Fruit fly (Drosophila melanogaster) whole organism, adult: Measurements from ENCODE around the gene kni.

Source experiments
- CG11617 ChIP-seq: fragments of 200-800 bp; sonication (Bioruptor generic); optimal IDR thresholded peaks from 2 replicates; lab custom pipeline; 2017; ENCODE audit warnings: mild to moderate bottlenecking, missing biosample characterization, missing genetic modification reagents, missing genetic modification characterization
- CG12768 ChIP-seq: fragments of 200-800 bp; sonication (Bioruptor generic); optimal IDR thresholded peaks from 2 replicates; lab custom pipeline; 2017; ENCODE audit warnings: missing biosample characterization, missing genetic modification characterization, mild to moderate bottlenecking, moderate library complexity, missing genetic modification reagents
- CG14711 ChIP-seq: fragments of 200-800 bp; sonication (Bioruptor generic); optimal IDR thresholded peaks from 2 replicates; lab custom pipeline; 2018; ENCODE audit warnings: missing biosample characterization, mild to moderate bottlenecking, missing genetic modification characterization, moderate library complexity
- CG1620 ChIP-seq: fragments of 200-800 bp; sonication (Bioruptor generic); optimal IDR thresholded peaks from 2 replicates; lab custom pipeline; 2016; ENCODE audit warnings: missing biosample characterization, missing genetic modification characterization
- CG33017 ChIP-seq: fragments of 200-800 bp; sonication (Bioruptor generic); optimal IDR thresholded peaks from 2 replicates; lab custom pipeline; 2018; ENCODE audit warnings: missing biosample characterization, mild to moderate bottlenecking, missing genetic modification characterization, moderate library complexity
- CG5204 ChIP-seq: fragments of 200-800 bp; sonication (Bioruptor generic); optimal IDR thresholded peaks from 2 replicates; lab custom pipeline; 2016; ENCODE audit warnings: missing biosample characterization, missing genetic modification characterization
- CG7045 ChIP-seq: fragments of 200-800 bp; sonication (Bioruptor generic); optimal IDR thresholded peaks from 2 replicates; lab custom pipeline; 2017; ENCODE audit warnings: missing biosample characterization, mild to moderate bottlenecking, missing genetic modification characterization
- CG7101 ChIP-seq: fragments of 200-800 bp; sonication (Bioruptor generic); optimal IDR thresholded peaks from 2 replicates; lab custom pipeline; 2018; ENCODE audit warnings: missing biosample characterization, mild to moderate bottlenecking, missing genetic modification characterization, moderate library complexity
- Clk ChIP-seq: fragments of 200-800 bp; sonication (Bioruptor generic); optimal IDR thresholded peaks from 2 replicates; lab custom pipeline; 2017; ENCODE audit warnings: missing biosample characterization, missing genetic modification characterization
- Crg-1 ChIP-seq: fragments of 200-800 bp; sonication (Bioruptor generic); optimal IDR thresholded peaks from 2 replicates; lab custom pipeline; 2016; ENCODE audit warnings: missing biosample characterization, missing genetic modification characterization
- Hr96 ChIP-seq: fragments of 200-800 bp; sonication (Bioruptor generic); optimal IDR thresholded peaks from 2 replicates; lab custom pipeline; 2016; ENCODE audit warnings: missing biosample characterization, missing genetic modification characterization
- Mnt ChIP-seq: fragments of 200-800 bp; sonication (Bioruptor generic); optimal IDR thresholded peaks from 2 replicates; lab custom pipeline; 2016; ENCODE audit warnings: missing biosample characterization, mild to moderate bottlenecking, missing genetic modification characterization
- bab1 ChIP-seq: fragments of 200-800 bp; sonication (Bioruptor generic); optimal IDR thresholded peaks from 3 replicates; lab custom pipeline; 2019; ENCODE audit warnings: missing biosample characterization, mild to moderate bottlenecking, missing genetic modification characterization, moderate library complexity
- cic ChIP-seq: fragments of 200-800 bp; sonication (Bioruptor generic); optimal IDR thresholded peaks from 2 replicates; lab custom pipeline; 2017; ENCODE audit warnings: missing biosample characterization, mild to moderate bottlenecking, missing genetic modification characterization, moderate library complexity
- cnc ChIP-seq, 2 experiments: fragments of >200 bp; optimal IDR thresholded peaks; 2 replicates each; lab custom pipeline; 2017
- kay ChIP-seq: fragments of 200-800 bp; sonication (Bioruptor generic); peaks from one replicate; lab custom pipeline; 2016; ENCODE audit warnings: missing biosample characterization, missing genetic modification characterization, borderline replicate concordance
- ovo ChIP-seq: fragments of 200-800 bp; sonication (Bioruptor generic); optimal IDR thresholded peaks from 2 replicates; lab custom pipeline; 2016; ENCODE audit warnings: missing biosample characterization, missing genetic modification characterization
- pad ChIP-seq: fragments of 200-800 bp; sonication (Bioruptor generic); optimal IDR thresholded peaks from 3 replicates; lab custom pipeline; 2017; ENCODE audit warnings: missing biosample characterization, missing genetic modification characterization, mild to moderate bottlenecking, moderate library complexity, missing genetic modification reagents
- tj ChIP-seq: fragments of 200-800 bp; sonication (Bioruptor generic); optimal IDR thresholded peaks from 3 replicates; lab custom pipeline; 2017; ENCODE audit warnings: missing biosample characterization, mild to moderate bottlenecking, missing genetic modification characterization, moderate library complexity
- toe ChIP-seq: fragments of 200-800 bp; sonication (Bioruptor generic); optimal IDR thresholded peaks from 2 replicates; lab custom pipeline; 2016; ENCODE audit warnings: missing biosample characterization, missing genetic modification characterization

kni gene

dm6 chr3L:20673870-20674269, 21.3 kb downstream of the kni start:
- no peak for TF ChIP-seq bab1 (GFP tag; lab: Kevin White, UChicago)
- no peak for TF ChIP-seq toe (GFP tag; lab: Kevin White, UChicago)
- TF ChIP-seq pad (GFP tag; lab: Kevin White, UChicago), result no peak
- TF ChIP-seq Clk, result no peak
- no peak for TF ChIP-seq cnc (optimal IDR thresholded peaks at IDR 0.05; lab: Kevin White, UChicago)

dm6 chr3L:20672364-20672763, 22.8 kb downstream of the kni start:
- no peak for TF ChIP-seq toe (GFP tag; lab: Kevin White, UChicago)
- no peak for TF ChIP-seq CG1620 (GFP tag; lab: Kevin White, UChicago)
- TF ChIP-seq bab1 (GFP tag; lab: Kevin White, UChicago), result no peak
- no peak for TF ChIP-seq Crg-1 (GFP tag; lab: Kevin White, UChicago)
- TF ChIP-seq Hr96 (GFP tag; lab: Kevin White, UChicago), result no peak
- no peak for TF ChIP-seq tj (GFP tag; lab: Kevin White, UChicago)
- no peak for TF ChIP-seq cic (GFP tag; lab: Kevin White, UChicago)
- no peak for TF ChIP-seq CG7045 (GFP tag; lab: Kevin White, UChicago)
- TF ChIP-seq CG14711, result no peak
- TF ChIP-seq Mnt (GFP tag; lab: Kevin White, UChicago), result no peak

- no peak for TF ChIP-seq pad (GFP tag; lab: Kevin White, UChicago)
- no peak for TF ChIP-seq CG7101 (tag; lab: Kevin White, UChicago)
- no peak for TF ChIP-seq Crg-1 (GFP tag; lab: Kevin White, UChicago)
- TF ChIP-seq tj (GFP tag; lab: Kevin White, UChicago), result no peak
Measured at dm6 chr3L:20671659-20672058, 23.5 kb downstream of the kni start.

- TF ChIP-seq Crg-1 (GFP tag; lab: Kevin White, UChicago) (no peak), CG14711 (no peak), Hr96 (GFP tag; lab: Kevin White, UChicago) (no peak), CG7101 (tag; lab: Kevin White, UChicago) (no peak), pad (GFP tag; lab: Kevin White, UChicago) (no peak), Mnt (GFP tag; lab: Kevin White, UChicago) (no peak), CG33017 (tag; lab: Kevin White, UChicago) (no peak), Clk (no peak), cnc (optimal IDR thresholded peaks at IDR 0.05; lab: Kevin White, UChicago) (no peak), CG7045 (GFP tag; lab: Kevin White, UChicago) (no peak), toe (GFP tag; lab: Kevin White, UChicago) (no peak), kay (GFP tag; lab: Kevin White, UChicago) (no peak), CG12768 (GFP tag; lab: Kevin White, UChicago) (no peak), bab1 (GFP tag; lab: Kevin White, UChicago) (no peak), CG11617 (no peak), CG5204 (no peak), ovo (GFP tag; lab: Kevin White, UChicago) (no peak)
Measured at dm6 chr3L:20667408-20667807, 27.8 kb downstream of the kni start.

- no peak for TF ChIP-seq CG7045 (GFP tag; lab: Kevin White, UChicago)
- TF ChIP-seq kay (GFP tag; lab: Kevin White, UChicago), result no peak
- TF ChIP-seq CG14711, result no peak
- no peak for TF ChIP-seq Mnt (GFP tag; lab: Kevin White, UChicago)
- TF ChIP-seq Hr96 (GFP tag; lab: Kevin White, UChicago), result no peak
- no peak for TF ChIP-seq CG12768 (GFP tag; lab: Kevin White, UChicago)
- TF ChIP-seq CG5204, result no peak
- TF ChIP-seq CG33017 (tag; lab: Kevin White, UChicago), result no peak
- TF ChIP-seq ovo (GFP tag; lab: Kevin White, UChicago), result no peak
Measured at dm6 chr3L:20663967-20664366, 31.2 kb downstream of the kni start.

- TF ChIP-seq CG33017 (tag; lab: Kevin White, UChicago) (no peak), Clk (no peak), CG5204 (no peak), cnc (optimal IDR thresholded peaks at IDR 0.05; lab: Kevin White, UChicago) (no peak), CG14711 (no peak), toe (GFP tag; lab: Kevin White, UChicago) (no peak)
Measured at dm6 chr3L:20661905-20662508, 33.2 kb downstream of the kni start.

- no peak for TF ChIP-seq CG11617
- no peak for TF ChIP-seq pad (GFP tag; lab: Kevin White, UChicago)
- no peak for TF ChIP-seq CG1620 (GFP tag; lab: Kevin White, UChicago)
- no peak for TF ChIP-seq CG12768 (GFP tag; lab: Kevin White, UChicago)
- no peak for TF ChIP-seq CG33017 (tag; lab: Kevin White, UChicago)
- TF ChIP-seq Mnt (GFP tag; lab: Kevin White, UChicago), result no peak
- TF ChIP-seq Clk, result no peak
- no peak for TF ChIP-seq CG14711
- no peak for TF ChIP-seq CG7045 (GFP tag; lab: Kevin White, UChicago)
- TF ChIP-seq cnc (optimal IDR thresholded peaks at IDR 0.05; lab: Kevin White, UChicago), result no peak
- TF ChIP-seq tj (GFP tag; lab: Kevin White, UChicago), result no peak
- no peak for TF ChIP-seq toe (GFP tag; lab: Kevin White, UChicago)
- no peak for TF ChIP-seq kay (GFP tag; lab: Kevin White, UChicago)
- no peak for TF ChIP-seq CG7101 (tag; lab: Kevin White, UChicago)
Measured at dm6 chr3L:20661178-20661577, 34.0 kb downstream of the kni start.
